Fruit fly (Drosophila melanogaster) whole organism, prepupa: ENCODE measurements around the gene CG33322.

Experiments used
- Blimp-1 ChIP-seq: fragments of 200-800 bp; sonication (Bioruptor generic); optimal IDR thresholded peaks from 3 replicates; lab custom pipeline; 2017; ENCODE audit warnings: missing biosample characterization, missing genetic modification characterization, mild to moderate bottlenecking, moderate library complexity, missing genetic modification reagents
- CG10669 ChIP-seq: fragments of 200-800 bp; sonication (Bioruptor generic); optimal IDR thresholded peaks from 3 replicates; lab custom pipeline; 2018; ENCODE audit warnings: missing biosample characterization, mild to moderate bottlenecking, missing genetic modification characterization, moderate library complexity
- CG11294 ChIP-seq: fragments of 200-800 bp; sonication (Bioruptor generic); IDR thresholded peaks from 2 replicates; pipeline ENCODE4 v1.3.6; 2022; ENCODE audit warnings: missing biosample characterization, missing genetic modification characterization
- CG11762 ChIP-seq: fragments of 200-800 bp; sonication (Bioruptor generic); optimal IDR thresholded peaks from 3 replicates; lab custom pipeline; 2016; ENCODE audit warnings: missing biosample characterization, missing genetic modification characterization; ENCODE audit not compliant: insufficient read depth
- CG11902 ChIP-seq: fragments of 200-800 bp; sonication (Bioruptor generic); optimal IDR thresholded peaks from 3 replicates; lab custom pipeline; 2016; ENCODE audit warnings: missing biosample characterization, missing genetic modification characterization
- CG15336 ChIP-seq: fragments of 200-800 bp; sonication (Bioruptor generic); IDR thresholded peaks from 2 replicates; pipeline ENCODE4 v1.3.6; 2022; ENCODE audit warnings: missing biosample characterization, missing genetic modification characterization
- CG3032 ChIP-seq: fragments of 200-800 bp; optimal IDR thresholded peaks from 2 replicates; lab custom pipeline; 2019; ENCODE audit warnings: missing biosample characterization, mild to moderate bottlenecking, missing genetic modification characterization, moderate library complexity
- CG32006 ChIP-seq: fragments of 200-800 bp; sonication (Bioruptor generic); optimal IDR thresholded peaks from 3 replicates; lab custom pipeline; 2017; ENCODE audit warnings: missing biosample characterization, mild to moderate bottlenecking, missing genetic modification characterization
- CG34406 ChIP-seq: fragments of 200-800 bp; sonication (Bioruptor generic); optimal IDR thresholded peaks from 3 replicates; lab custom pipeline; 2016; ENCODE audit warnings: missing biosample characterization, missing genetic modification characterization
- CG3919 ChIP-seq: fragments of 200-800 bp; sonication (Bioruptor generic); optimal IDR thresholded peaks from 3 replicates; lab custom pipeline; 2016; ENCODE audit warnings: missing biosample characterization, missing genetic modification characterization
- CG4318 ChIP-seq: fragments of 200-800 bp; sonication (Bioruptor generic); optimal IDR thresholded peaks from 3 replicates; lab custom pipeline; 2017; ENCODE audit warnings: missing biosample characterization, mild to moderate bottlenecking, missing genetic modification characterization
- CG6163 ChIP-seq: fragments of 200-800 bp; sonication (Bioruptor generic); IDR thresholded peaks from 3 replicates; pipeline ENCODE4 v1.3.6; 2022; ENCODE audit warnings: missing biosample characterization, missing genetic modification characterization
- CG6808 ChIP-seq: fragments of 200-800 bp; sonication (Bioruptor generic); optimal IDR thresholded peaks from 3 replicates; lab custom pipeline; 2017; ENCODE audit warnings: missing biosample characterization, missing genetic modification characterization, mild to moderate bottlenecking, moderate library complexity, missing genetic modification reagents
- CG6854 ChIP-seq: fragments of 200-800 bp; sonication (Bioruptor generic); optimal IDR thresholded peaks from 2 replicates; lab custom pipeline; 2017; ENCODE audit warnings: missing biosample characterization, mild to moderate bottlenecking, missing genetic modification characterization
- CG7368 ChIP-seq: fragments of 200-800 bp; sonication (Bioruptor generic); optimal IDR thresholded peaks from 3 replicates; lab custom pipeline; 2016; ENCODE audit warnings: missing biosample characterization, missing genetic modification characterization
- CG8119 ChIP-seq: fragments of 200-800 bp; sonication (Bioruptor generic); IDR thresholded peaks from 3 replicates; pipeline ENCODE4 v1.3.6; 2022; ENCODE audit warnings: missing biosample characterization, missing genetic modification characterization
- CG8319 ChIP-seq: fragments of 200-800 bp; sonication (Bioruptor generic); optimal IDR thresholded peaks from 3 replicates; lab custom pipeline; 2016; ENCODE audit warnings: missing biosample characterization, missing genetic modification characterization
- CG8632 ChIP-seq: fragments of 200-800 bp; sonication (Bioruptor generic); optimal IDR thresholded peaks from 3 replicates; lab custom pipeline; 2016; ENCODE audit warnings: missing biosample characterization, missing genetic modification characterization
- Eip75B ChIP-seq: fragments of 200-800 bp; sonication (Bioruptor generic); optimal IDR thresholded peaks from 3 replicates; lab custom pipeline; 2016; ENCODE audit warnings: missing biosample characterization, missing genetic modification characterization
- Eip93F ChIP-seq: fragments of 200-800 bp; sonication (Bioruptor generic); optimal IDR thresholded peaks from 2 replicates; lab custom pipeline; 2016; ENCODE audit warnings: missing biosample characterization, mild to moderate bottlenecking, missing genetic modification characterization
- Ets21C ChIP-seq: fragments of 200-800 bp; sonication (Bioruptor generic); optimal IDR thresholded peaks from 3 replicates; lab custom pipeline; 2016; ENCODE audit warnings: missing biosample characterization, missing genetic modification characterization
- Ets96B ChIP-seq: fragments of 200-800 bp; optimal IDR thresholded peaks from 2 replicates; lab custom pipeline; 2019; ENCODE audit warnings: missing biosample characterization, mild to moderate bottlenecking, missing genetic modification characterization, moderate library complexity
- Hr4 ChIP-seq: fragments of 200-800 bp; sonication (Bioruptor generic); optimal IDR thresholded peaks from 3 replicates; lab custom pipeline; 2016; ENCODE audit warnings: missing biosample characterization, missing genetic modification characterization
- Met ChIP-seq: fragments of 200-800 bp; sonication (Bioruptor generic); optimal IDR thresholded peaks from 3 replicates; lab custom pipeline; 2016; ENCODE audit warnings: missing biosample characterization, missing genetic modification characterization
- OdsH ChIP-seq: fragments of 200-800 bp; sonication (Bioruptor generic); optimal IDR thresholded peaks from 3 replicates; lab custom pipeline; 2016; ENCODE audit warnings: missing biosample characterization, missing genetic modification characterization
- Smox ChIP-seq: fragments of 200-800 bp; sonication (Bioruptor generic); optimal IDR thresholded peaks from 3 replicates; lab custom pipeline; 2016; ENCODE audit warnings: missing biosample characterization, missing genetic modification characterization
- Sox102F ChIP-seq: fragments of 200-800 bp; sonication (Bioruptor generic); optimal IDR thresholded peaks from 2 replicates; lab custom pipeline; 2016; ENCODE audit warnings: missing biosample characterization, mild to moderate bottlenecking, missing genetic modification characterization
- Sox15 ChIP-seq: fragments of 200-800 bp; sonication (Bioruptor generic); optimal IDR thresholded peaks from 3 replicates; lab custom pipeline; 2016; ENCODE audit warnings: missing biosample characterization, missing genetic modification characterization
- achi ChIP-seq: fragments of 200-800 bp; sonication (Bioruptor generic); optimal IDR thresholded peaks from 3 replicates; lab custom pipeline; 2016; ENCODE audit warnings: missing biosample characterization, missing genetic modification characterization
- dac ChIP-seq: fragments of 200-800 bp; sonication (Bioruptor generic); optimal IDR thresholded peaks from 2 replicates; lab custom pipeline; 2017; ENCODE audit warnings: missing biosample characterization, mild to moderate bottlenecking, missing genetic modification characterization
- dsx ChIP-seq: fragments of 200-800 bp; optimal IDR thresholded peaks from 3 replicates; lab custom pipeline; 2019; ENCODE audit warnings: missing biosample characterization, mild to moderate bottlenecking, missing genetic modification characterization, moderate library complexity; ENCODE audit not compliant: poor library complexity, severe bottlenecking
- eg ChIP-seq: fragments of 200-800 bp; sonication (Bioruptor generic); IDR thresholded peaks from 3 replicates; pipeline ENCODE4 v1.3.6; 2022; ENCODE audit warnings: missing biosample characterization, missing genetic modification characterization
- esn ChIP-seq: fragments of 200-800 bp; sonication (Bioruptor generic); optimal IDR thresholded peaks from 2 replicates; lab custom pipeline; 2016; ENCODE audit warnings: missing biosample characterization, mild to moderate bottlenecking, missing genetic modification characterization, moderate library complexity
- fd59A ChIP-seq: fragments of 200-800 bp; sonication (Bioruptor generic); optimal IDR thresholded peaks from 2 replicates; lab custom pipeline; 2017; ENCODE audit warnings: missing biosample characterization, mild to moderate bottlenecking, missing genetic modification characterization, missing genetic modification reagents
- fd85E ChIP-seq: fragments of 200-800 bp; sonication (Bioruptor generic); optimal IDR thresholded peaks from 3 replicates; lab custom pipeline; 2016; ENCODE audit warnings: missing biosample characterization, missing genetic modification characterization
- net ChIP-seq: fragments of 200-800 bp; sonication (Bioruptor generic); optimal IDR thresholded peaks from 3 replicates; lab custom pipeline; 2016; ENCODE audit warnings: missing biosample characterization, missing genetic modification characterization
- salr ChIP-seq, 2 experiments: fragments of 200-800 bp; sonication (Bioruptor generic); optimal IDR thresholded peaks; 3 replicates each; lab custom pipeline; 2016 to 2018; ENCODE audit warnings: missing biosample characterization in 2 of 2, missing genetic modification characterization in 2 of 2, mild to moderate bottlenecking in 1 of 2
- svp ChIP-seq: fragments of 200-800 bp; sonication (Bioruptor generic); peaks from one replicate; lab custom pipeline; 2016; ENCODE audit warnings: missing biosample characterization, missing genetic modification characterization
- topi ChIP-seq: fragments of 200-800 bp; sonication (Bioruptor generic); optimal IDR thresholded peaks from 3 replicates; lab custom pipeline; 2016; ENCODE audit warnings: missing biosample characterization, missing genetic modification characterization
- vri ChIP-seq: fragments of 200-800 bp; sonication (Bioruptor generic); optimal IDR thresholded peaks from 3 replicates; lab custom pipeline; 2016; ENCODE audit warnings: missing biosample characterization, mild to moderate bottlenecking, missing genetic modification characterization

The CG33322 gene

dm6 chr2L:20770242-20770769, 45.7 kb downstream of the CG33322 start, which contains the start of gene cad (continued):
- TF ChIP-seq Ets21C (GFP tag; lab: Kevin White, UChicago) (no peak), Ets96B (tag; lab: Kevin White, UChicago) (no peak), esn (GFP tag; lab: Kevin White, UChicago) (peak; percentile 66), CG4318 (GFP tag; lab: Kevin White, UChicago) (no peak), svp (no peak), vri (GFP tag; lab: Kevin White, UChicago) (peak; percentile 75), CG34406 (GFP tag; lab: Kevin White, UChicago) (peak; percentile 66), CG8632 (GFP tag; lab: Kevin White, UChicago) (peak; percentile 35), CG11762 (GFP tag; lab: Kevin White, UChicago) (peak; percentile 51), CG10669 (GFP tag; lab: Kevin White, UChicago) (no peak), topi (GFP tag; lab: Kevin White, UChicago) (no peak), OdsH (GFP tag; lab: Kevin White, UChicago) (peak; percentile 19), Eip93F (GFP tag; lab: Kevin White, UChicago) (no peak), net (GFP tag; lab: Kevin White, UChicago) (peak; percentile 25), salr (GFP tag; optimal IDR thresholded peaks at IDR 0.05; lab: Kevin White, UChicago) (peak in 1 of 2 experiments; percentile 16), CG8319 (GFP tag; lab: Kevin White, UChicago) (peak; percentile 39), dsx (GFP tag; lab: Kevin White, UChicago) (no peak), dac (GFP tag; lab: Kevin White, UChicago) (no peak), fd59A (GFP tag; lab: Kevin White, UChicago) (no peak), CG6808 (no peak), Hr4 (GFP tag; lab: Kevin White, UChicago) (no peak), CG15336 (GFP tag; lab: Robert Waterston, UW) (no peak), CG8119 (GFP tag; lab: Robert Waterston, UW) (peak; percentile 44; the same call in 1 of the 3 replicates), CG3032 (tag; lab: Kevin White, UChicago) (no peak), Eip75B (GFP tag; lab: Kevin White, UChicago) (no peak), achi (peak; percentile 36), Sox102F (GFP tag; lab: Kevin White, UChicago) (peak; percentile 28)
- TF ChIP-seq, all 60 proteins: peak for 32

- TF ChIP-seq CG3919 (GFP tag; lab: Kevin White, UChicago) (no peak), Sox15 (GFP tag; lab: Kevin White, UChicago) (no peak), CG32006 (GFP tag; lab: Kevin White, UChicago) (no peak), CG11294 (GFP tag; lab: Robert Waterston, UW) (no peak), CG7368 (GFP tag; lab: Kevin White, UChicago) (no peak), dsx (GFP tag; lab: Kevin White, UChicago) (no peak), eg (GFP tag; lab: Robert Waterston, UW) (no peak), CG6854 (GFP tag; lab: Kevin White, UChicago) (no peak), CG11902 (GFP tag; lab: Kevin White, UChicago) (no peak), Met (no peak), fd85E (GFP tag; lab: Kevin White, UChicago) (no peak), CG6163 (GFP tag; lab: Robert Waterston, UW) (no peak), CG8632 (GFP tag; lab: Kevin White, UChicago) (no peak), CG34406 (GFP tag; lab: Kevin White, UChicago) (no peak), Smox (no peak), CG8319 (GFP tag; lab: Kevin White, UChicago) (no peak), Blimp-1 (GFP tag; lab: Kevin White, UChicago) (no peak)
Measured at dm6 chr2L:20768568-20769071, 47.4 kb downstream of the CG33322 start.
